Fruit fly (Drosophila melanogaster) whole organism, embryonic: ENCODE results near the gene Zip88E.

Source experiments
- CG18619 ChIP-seq: fragments of 200-800 bp; sonication (Bioruptor generic); optimal IDR thresholded peaks from 3 replicates; lab custom pipeline; 2017; ENCODE audit warnings: missing biosample characterization, mild to moderate bottlenecking, missing genetic modification characterization
- CG33557 ChIP-seq: fragments of 200-800 bp; sonication (Bioruptor generic); optimal IDR thresholded peaks from 2 replicates; lab custom pipeline; 2019; ENCODE audit warnings: missing biosample characterization, mild to moderate bottlenecking, missing genetic modification characterization, moderate library complexity
- CG8944 ChIP-seq: fragments of 200-800 bp; sonication (Bioruptor generic); optimal IDR thresholded peaks from 3 replicates; lab custom pipeline; 2016; ENCODE audit warnings: missing biosample characterization, missing genetic modification characterization
- Dek ChIP-seq: fragments of 200-800 bp; sonication (Bioruptor generic); optimal IDR thresholded peaks from 3 replicates; lab custom pipeline; 2019; ENCODE audit warnings: missing biosample characterization, mild to moderate bottlenecking, missing genetic modification characterization, moderate library complexity
- HLH3B ChIP-seq: fragments of 200-800 bp; sonication (Bioruptor generic); IDR thresholded peaks from 2 replicates; pipeline ENCODE4 v1.3.6; 2022; ENCODE audit warnings: missing biosample characterization, missing genetic modification characterization
- MBD-R2 ChIP-seq: fragments of 200-800 bp; sonication (Bioruptor generic); IDR thresholded peaks from 2 replicates; pipeline ENCODE4 v1.3.6; 2022; ENCODE audit warnings: missing biosample characterization, missing genetic modification characterization
- MTF-1 ChIP-seq: fragments of 200-800 bp; sonication (Bioruptor generic); optimal IDR thresholded peaks from 2 replicates; lab custom pipeline; 2018; ENCODE audit warnings: missing biosample characterization, mild to moderate bottlenecking, missing genetic modification characterization, borderline replicate concordance
- Ravus ChIP-seq: fragments of 200-800 bp; sonication (Bioruptor generic); IDR thresholded peaks from 2 replicates; pipeline ENCODE4 v1.3.6; 2022; ENCODE audit warnings: missing biosample characterization, missing genetic modification characterization
- crol ChIP-seq: fragments of 200-800 bp; sonication (Bioruptor generic); IDR thresholded peaks from 2 replicates; pipeline ENCODE4 v1.3.6; 2022; ENCODE audit warnings: missing biosample characterization, missing genetic modification characterization
- dati ChIP-seq: fragments of 200-800 bp; sonication (Bioruptor generic); IDR thresholded peaks from 2 replicates; pipeline ENCODE4 v1.3.6; 2022; ENCODE audit warnings: missing biosample characterization, missing genetic modification characterization
- gem ChIP-seq: fragments of 200-800 bp; sonication (Bioruptor generic); optimal IDR thresholded peaks from 2 replicates; lab custom pipeline; 2019; ENCODE audit warnings: missing biosample characterization, mild to moderate bottlenecking, missing genetic modification characterization, moderate library complexity
- grau ChIP-seq: fragments of 200-800 bp; optimal IDR thresholded peaks from 3 replicates; lab custom pipeline; 2019; ENCODE audit warnings: missing biosample characterization, mild to moderate bottlenecking, missing genetic modification characterization, moderate library complexity
- h ChIP-seq: fragments of >200 bp; optimal IDR thresholded peaks from 2 replicates; lab custom pipeline; 2017
- tgo ChIP-seq: fragments of 200-800 bp; sonication (Bioruptor generic); IDR thresholded peaks from 3 replicates; pipeline ENCODE4 v1.3.6; 2022; ENCODE audit warnings: missing biosample characterization, missing genetic modification characterization
- vvl ChIP-seq: fragments of 200-800 bp; sonication (Bioruptor generic); IDR thresholded peaks from 2 replicates; pipeline ENCODE4 v1.3.6; 2022; ENCODE audit warnings: missing biosample characterization, missing genetic modification characterization

Zip88E gene

dm6 chr3R:15316326-15316725 is 47.9 kb downstream of the Zip88E start, which contains the start of gene CG14866 (continued):
- TF ChIP-seq vvl (GFP tag; lab: Robert Waterston, UW) (0 out of 2 replicates have a peak, but pooled peaks have one; percentile 13), CG33557 (GFP tag; lab: Kevin White, UChicago) (no peak), dati (GFP tag; lab: Robert Waterston, UW) (no peak), CG18619 (GFP tag; lab: Kevin White, UChicago) (no peak), MBD-R2 (GFP tag; lab: Robert Waterston, UW) (peak; percentile 12; the same call in 1 of the 2 replicates), CG8944 (GFP tag; lab: Kevin White, UChicago) (no peak), tgo (GFP tag; lab: Robert Waterston, UW) (no peak), h (lab: Kevin White, UChicago) (no peak), MTF-1 (GFP tag; lab: Kevin White, UChicago) (no peak), Ravus (GFP tag; lab: Robert Waterston, UW) (no peak), grau (no peak), Dek (no peak), HLH3B (GFP tag; lab: Robert Waterston, UW) (peak; percentile 8; the same call in 1 of the 2 replicates), crol (GFP tag; lab: Robert Waterston, UW) (peak; percentile 41; the same call in 1 of the 2 replicates), gem (no peak)
